Worm (Caenorhabditis elegans): ENCODE results near the gene Y52E8A.3.

Y52E8A.3 gene

DNA sequence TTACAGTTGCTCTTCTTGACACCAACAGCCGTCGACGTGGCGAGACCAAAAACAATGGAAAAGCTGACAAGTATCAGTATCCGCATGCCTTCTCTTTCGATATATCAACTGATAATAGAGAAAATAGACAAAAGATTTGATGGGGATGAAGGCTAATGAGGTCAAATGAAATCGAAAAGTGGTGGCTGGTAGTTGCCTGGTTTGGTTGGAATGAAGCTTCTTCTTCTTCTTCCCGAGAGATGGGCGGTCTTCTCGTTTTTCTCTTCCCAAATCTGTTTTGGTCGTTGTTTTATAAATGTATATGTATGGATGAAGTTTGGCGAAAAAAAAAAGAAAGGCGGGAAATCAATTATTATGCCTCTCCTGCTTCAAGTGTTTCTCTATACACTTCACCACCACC, 25.0 kb downstream of the Y52E8A.3 start, which contains the start of gene C01F1.5:
C01F1.5 (minus strand) TSS at position 103 of the 400 bp plus-strand sequence.
- TF ChIP-seq klf-2 (GFP tag; conservative IDR thresholded peaks at IDR 0.05) (no peak), flt-1 (GFP tag; IDR thresholded peaks at IDR 0.05) (0 out of 2 replicates have a peak, but pooled peaks have one; percentile 34)

- no peak for TF ChIP-seq ref-1 (GFP tag; conservative IDR thresholded peaks at IDR 0.05)
- no peak for TF ChIP-seq ztf-23 (GFP tag; IDR thresholded peaks at IDR 0.05)
- no peak for TF ChIP-seq T22C8.4 (GFP tag; IDR thresholded peaks at IDR 0.05)
- 0 out of 2 replicates have a peak, but pooled peaks have one; percentile 32 for TF ChIP-seq ztf-29 (GFP tag; IDR thresholded peaks at IDR 0.05)
- TF ChIP-seq klf-2 (GFP tag; conservative IDR thresholded peaks at IDR 0.05), result no peak
Measured at ce11 chrII:4277639-4278038, 29.1 kb downstream of the Y52E8A.3 start.

DNA sequence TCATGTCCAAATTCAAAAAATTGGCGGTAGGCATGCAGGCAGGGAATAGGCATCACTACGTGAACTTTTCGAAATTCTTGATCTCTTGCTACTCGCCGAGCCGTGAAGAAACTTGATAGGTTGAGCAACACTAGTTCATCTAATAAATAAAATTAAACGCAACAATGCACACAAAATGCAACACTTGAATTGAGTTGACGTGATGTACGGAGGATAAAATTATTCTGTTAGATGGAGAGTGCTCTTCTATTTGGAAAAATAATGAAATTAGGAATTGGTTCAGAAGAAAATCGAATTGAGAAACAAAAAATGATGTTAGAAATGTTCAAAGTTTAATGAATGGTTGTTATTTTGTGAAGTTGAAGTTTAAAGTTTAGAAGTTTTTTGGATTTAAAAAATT, 29.8 kb downstream of the Y52E8A.3 start:
- no peak for TF ChIP-seq cog-1 (tag; optimal IDR thresholded peaks at IDR 0.05)

- no peak for TF ChIP-seq klf-2 (GFP tag; conservative IDR thresholded peaks at IDR 0.05)
- no peak for TF ChIP-seq ztf-29 (GFP tag; IDR thresholded peaks at IDR 0.05)
- TF ChIP-seq ref-1 (GFP tag; conservative IDR thresholded peaks at IDR 0.05), result no peak
- no peak for TF ChIP-seq T22C8.4 (GFP tag; IDR thresholded peaks at IDR 0.05)
- TF ChIP-seq flt-1 (GFP tag; IDR thresholded peaks at IDR 0.05), result no peak
- TF ChIP-seq cog-1 (tag; optimal IDR thresholded peaks at IDR 0.05), result no peak
- TF ChIP-seq tab-1 (GFP tag; IDR thresholded peaks at IDR 0.05), result no peak
- no peak for TF ChIP-seq ztf-23 (GFP tag; IDR thresholded peaks at IDR 0.05)
- no peak for TF ChIP-seq med-1 (GFP tag; optimal IDR thresholded peaks at IDR 0.05; ENCODE audit: insufficient read depth)
Measured at ce11 chrII:4275637-4276252, 31.0 kb downstream of the Y52E8A.3 start, which contains the start of gene npr-42. Gene npr-42 (plus strand): TSS chrII:4276202.

DNA sequence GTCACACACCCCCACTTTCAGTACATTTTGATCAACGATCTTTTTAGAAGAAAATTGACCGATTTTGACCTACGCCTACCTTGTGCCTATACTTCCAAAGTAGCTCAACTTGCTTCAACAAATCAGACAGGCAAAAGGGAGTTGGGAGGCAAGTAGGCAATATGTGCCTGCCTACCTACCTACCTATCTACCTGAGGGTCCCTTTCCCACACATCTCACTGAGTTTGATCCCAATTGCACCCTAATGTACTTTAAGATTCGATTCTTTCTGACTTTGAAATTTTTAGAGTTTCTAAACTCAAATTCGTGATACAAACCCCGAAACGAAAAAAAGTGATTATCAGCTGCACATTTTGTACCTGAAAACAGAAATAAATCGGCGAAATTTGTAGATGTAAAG, 39.1 kb downstream of the Y52E8A.3 start:
- TF ChIP-seq ref-1 (GFP tag; conservative IDR thresholded peaks at IDR 0.05), result no peak

ce11 chrII:4258683-4259082, 48.1 kb downstream of the Y52E8A.3 start, which contains the start of gene clec-135:
Gene clec-135 (minus strand): TSS chrII:4258783.
- TF ChIP-seq klf-2 (GFP tag; conservative IDR thresholded peaks at IDR 0.05), result no peak
- TF ChIP-seq ref-1 (GFP tag; conservative IDR thresholded peaks at IDR 0.05), result no peak
- no peak for TF ChIP-seq ztf-23 (GFP tag; IDR thresholded peaks at IDR 0.05)
- TF ChIP-seq tab-1 (GFP tag; IDR thresholded peaks at IDR 0.05), result no peak
- no peak for TF ChIP-seq ztf-29 (GFP tag; IDR thresholded peaks at IDR 0.05)
- TF ChIP-seq T22C8.4 (GFP tag; IDR thresholded peaks at IDR 0.05), result no peak
- TF ChIP-seq med-1 (GFP tag; optimal IDR thresholded peaks at IDR 0.05; ENCODE audit: insufficient read depth), result no peak

- TF ChIP-seq T22C8.4 (GFP tag; IDR thresholded peaks at IDR 0.05) (peak; percentile 89), ztf-29 (GFP tag; IDR thresholded peaks at IDR 0.05) (no peak)
Measured at ce11 chrII:4256541-4257001, 50.2 kb downstream of the Y52E8A.3 start, which contains the start of gene C16A11.7. Gene C16A11.7 (minus strand): TSS chrII:4256951.

Data from whole organism, midembryonic.